Worm (Caenorhabditis elegans): ENCODE data around the gene cutl-1.

DNA sequence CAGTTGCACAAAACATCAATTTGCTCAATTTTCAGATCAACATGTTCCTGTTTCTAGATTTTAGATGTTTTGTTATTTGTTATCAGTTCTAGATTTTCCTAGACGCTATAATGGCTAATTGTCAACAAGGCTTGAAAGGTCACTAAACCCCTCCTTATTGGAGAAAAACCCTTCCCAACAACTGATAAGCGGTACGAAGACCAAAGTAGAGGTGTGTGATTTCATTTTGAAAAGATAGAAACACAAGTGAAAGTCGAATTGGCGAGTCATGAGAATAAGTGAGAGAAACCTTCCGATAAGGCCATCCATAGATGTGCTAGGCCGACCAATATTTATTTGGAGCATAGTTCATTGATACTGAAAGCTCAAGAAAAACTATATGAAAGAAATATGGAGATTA is 32.3 kb downstream of the cutl-1 start:
- no peak for TF ChIP-seq flt-1 (GFP tag; IDR thresholded peaks at IDR 0.05)
- TF ChIP-seq tab-1 (GFP tag; IDR thresholded peaks at IDR 0.05) = no peak
- TF ChIP-seq cog-1 (tag; optimal IDR thresholded peaks at IDR 0.05) = no peak

Data from whole organism, midembryonic.